Worm (Caenorhabditis elegans): Measurements from ENCODE around the gene T16G12.12.
A peak's percentile ranks its signal among the peaks of the same experiment; 100 is the strongest.
"Not testable (repeated sequence)": the region's sequence is repeated elsewhere in the genome, so short reads cannot be mapped to it uniquely, and the experiment has no call there.

T16G12.12 gene

ce11 chrIII:10053312-10053711 is at the start of gene T16G12.12:
Gene T16G12.12, plus strand, starts transcription at chrIII:10053612.
- TF ChIP-seq tbx-11 (GFP tag; IDR thresholded peaks at IDR 0.05); flt-1 (GFP tag; IDR thresholded peaks at IDR 0.05); ets-7 (tag; optimal IDR thresholded peaks at IDR 0.05): not testable (repeated sequence)

ce11 chrIII:10004213-10004612 is 49.2 kb upstream of the T16G12.12 start, which contains the start of gene C05B5.11:
Gene C05B5.11, plus strand, starts transcription at chrIII:10004513.
- TF ChIP-seq tbx-37 (GFP tag; conservative IDR thresholded peaks at IDR 0.05) (no peak), pes-1 (GFP tag; IDR thresholded peaks at IDR 0.05) (no peak)

DNA sequence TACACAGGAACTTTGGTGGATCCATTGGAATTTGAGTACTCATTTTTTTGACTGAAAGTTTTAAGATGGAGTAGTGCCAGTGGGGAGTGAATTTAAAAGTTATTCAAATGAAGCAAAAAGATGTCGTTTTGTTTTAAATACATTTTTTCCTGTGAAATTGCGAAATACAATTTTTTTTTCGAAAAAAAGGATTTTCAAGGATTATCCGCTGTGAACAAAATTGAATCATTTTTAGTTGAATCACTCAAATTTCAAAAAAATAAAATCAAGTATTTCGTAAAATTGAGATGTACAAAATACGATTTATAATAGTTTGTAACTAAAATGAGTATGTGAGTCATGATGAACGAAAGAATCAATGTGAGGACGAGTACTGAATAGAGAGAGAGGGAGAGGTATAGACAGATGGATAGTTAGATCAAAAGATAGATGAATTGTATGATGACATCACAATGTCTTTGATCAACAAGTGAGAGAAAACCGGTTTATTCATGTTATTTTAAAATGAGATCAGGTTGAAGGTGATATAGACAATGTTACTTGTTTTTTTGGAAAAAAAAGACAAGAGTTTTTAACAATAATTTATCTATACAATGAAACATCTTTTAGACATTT is 46.6 kb upstream of the T16G12.12 start, which contains the start of gene C05B5.8:
C05B5.8 (minus strand) TSS at position 51 of the 615 bp plus-strand sequence.
- TF ChIP-seq B0310.2 (tag; optimal IDR thresholded peaks at IDR 0.05): no peak
- no peak for TF ChIP-seq ceh-13 (GFP tag; optimal IDR thresholded peaks at IDR 0.05)
- no peak for TF ChIP-seq hnd-1 (tag; optimal IDR thresholded peaks at IDR 0.05)
- no peak for TF ChIP-seq hmg-4 (GFP tag; optimal IDR thresholded peaks at IDR 0.05)
- TF ChIP-seq F13C5.2 (tag; optimal IDR thresholded peaks at IDR 0.05): no peak
- no peak for TF ChIP-seq ama-1 (optimal IDR thresholded peaks at IDR 0.05)
- TF ChIP-seq ceh-36 (tag; optimal IDR thresholded peaks at IDR 0.05): no peak
- no peak for TF ChIP-seq ets-7 (tag; optimal IDR thresholded peaks at IDR 0.05)
- TF ChIP-seq pes-1 (GFP tag; IDR thresholded peaks at IDR 0.05): no peak
- TF ChIP-seq tra-4 (tag; optimal IDR thresholded peaks at IDR 0.05): no peak
- no peak for TF ChIP-seq tbx-11 (GFP tag; IDR thresholded peaks at IDR 0.05)
- no peak for TF ChIP-seq aly-1 (tag; optimal IDR thresholded peaks at IDR 0.05)
- no peak for TF ChIP-seq tbx-37 (GFP tag; conservative IDR thresholded peaks at IDR 0.05)
- no peak for TF ChIP-seq flt-1 (GFP tag; IDR thresholded peaks at IDR 0.05)
- no peak for TF ChIP-seq scrt-1 (GFP tag; IDR thresholded peaks at IDR 0.05)
- no peak for TF ChIP-seq hmbx-1 (tag; optimal IDR thresholded peaks at IDR 0.05)
- TF ChIP-seq sea-1 (GFP tag; conservative IDR thresholded peaks at IDR 0.05): no peak

ce11 chrIII:10010117-10010516 is 43.3 kb upstream of the T16G12.12 start, which contains the start of gene fbxa-155:
Gene fbxa-155, minus strand, starts transcription at chrIII:10010217.
- no peak for TF ChIP-seq tra-4 (tag; optimal IDR thresholded peaks at IDR 0.05)
- no peak for TF ChIP-seq tbx-37 (GFP tag; conservative IDR thresholded peaks at IDR 0.05)
- no peak for TF ChIP-seq F13C5.2 (tag; optimal IDR thresholded peaks at IDR 0.05)
- no peak for TF ChIP-seq ceh-13 (GFP tag; optimal IDR thresholded peaks at IDR 0.05)
- no peak for TF ChIP-seq hmbx-1 (tag; optimal IDR thresholded peaks at IDR 0.05)
- no peak for TF ChIP-seq tbx-11 (GFP tag; IDR thresholded peaks at IDR 0.05)
- no peak for TF ChIP-seq sea-1 (GFP tag; conservative IDR thresholded peaks at IDR 0.05)
- TF ChIP-seq aly-1 (tag; optimal IDR thresholded peaks at IDR 0.05): no peak
- no peak for TF ChIP-seq hmg-4 (GFP tag; optimal IDR thresholded peaks at IDR 0.05)
- no peak for TF ChIP-seq scrt-1 (GFP tag; IDR thresholded peaks at IDR 0.05)
- TF ChIP-seq ceh-36 (tag; optimal IDR thresholded peaks at IDR 0.05): no peak
- no peak for TF ChIP-seq flt-1 (GFP tag; IDR thresholded peaks at IDR 0.05)
- TF ChIP-seq hnd-1 (tag; optimal IDR thresholded peaks at IDR 0.05): no peak
- TF ChIP-seq pes-1 (GFP tag; IDR thresholded peaks at IDR 0.05): no peak
- no peak for TF ChIP-seq ets-7 (tag; optimal IDR thresholded peaks at IDR 0.05)
- no peak for TF ChIP-seq ama-1 (optimal IDR thresholded peaks at IDR 0.05)
- TF ChIP-seq B0310.2 (tag; optimal IDR thresholded peaks at IDR 0.05): no peak

- no peak for TF ChIP-seq sea-1 (GFP tag; conservative IDR thresholded peaks at IDR 0.05)
- no peak for TF ChIP-seq aly-1 (tag; optimal IDR thresholded peaks at IDR 0.05)
- TF ChIP-seq flt-1 (GFP tag; IDR thresholded peaks at IDR 0.05): no peak
- TF ChIP-seq ceh-36 (tag; optimal IDR thresholded peaks at IDR 0.05): no peak
- no peak for TF ChIP-seq hmbx-1 (tag; optimal IDR thresholded peaks at IDR 0.05)
- TF ChIP-seq scrt-1 (GFP tag; IDR thresholded peaks at IDR 0.05): no peak
- TF ChIP-seq pes-1 (GFP tag; IDR thresholded peaks at IDR 0.05): no peak
- TF ChIP-seq hnd-1 (tag; optimal IDR thresholded peaks at IDR 0.05): no peak
- TF ChIP-seq tra-4 (tag; optimal IDR thresholded peaks at IDR 0.05): no peak
- TF ChIP-seq tbx-37 (GFP tag; conservative IDR thresholded peaks at IDR 0.05): no peak
- TF ChIP-seq ceh-13 (GFP tag; optimal IDR thresholded peaks at IDR 0.05): no peak
- no peak for TF ChIP-seq ama-1 (optimal IDR thresholded peaks at IDR 0.05)
- TF ChIP-seq F13C5.2 (tag; optimal IDR thresholded peaks at IDR 0.05): no peak
- TF ChIP-seq tbx-11 (GFP tag; IDR thresholded peaks at IDR 0.05): no peak
- TF ChIP-seq ets-7 (tag; optimal IDR thresholded peaks at IDR 0.05): no peak
- TF ChIP-seq hmg-4 (GFP tag; optimal IDR thresholded peaks at IDR 0.05): no peak
These were observed 41.3 kb upstream of the T16G12.12 start, which contains the start of gene C05B5.16 for ce11 chrIII:10012136-10012535. Gene C05B5.16, plus strand, starts transcription at chrIII:10012436.

DNA sequence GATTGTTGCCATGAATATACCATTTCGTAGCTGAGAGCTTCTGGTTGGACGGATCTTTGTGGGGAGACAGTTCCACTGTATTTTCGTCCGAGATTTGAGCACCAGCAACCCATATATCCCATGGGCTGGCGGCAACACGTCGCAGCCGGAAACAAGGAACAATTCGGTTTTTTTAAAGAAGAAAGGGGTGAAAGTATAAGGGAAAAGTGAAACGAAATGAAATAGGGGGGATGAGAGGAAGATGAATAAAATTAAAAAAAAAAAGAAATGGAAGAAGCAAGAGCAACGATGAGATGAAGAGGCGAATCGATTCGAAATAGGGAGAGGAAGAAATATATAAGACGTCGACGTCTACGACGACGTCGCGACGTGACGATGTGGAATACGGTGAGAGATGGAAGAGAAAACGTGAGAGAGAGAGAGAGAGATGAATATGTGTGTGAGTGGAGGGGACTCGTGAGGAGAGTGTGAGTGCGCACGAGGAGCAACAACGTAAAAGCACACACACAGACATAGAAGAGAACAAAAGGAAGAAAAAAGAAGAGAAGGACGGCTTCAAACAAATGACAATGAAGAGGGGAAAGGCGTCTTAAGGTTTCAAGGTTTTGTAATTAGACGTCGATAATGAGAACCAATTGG is 36.9 kb upstream of the T16G12.12 start, which contains the start of gene rgs-1:
rgs-1 (minus strand) TSS at position 146 of the 639 bp plus-strand sequence.
- TF ChIP-seq ama-1 (optimal IDR thresholded peaks at IDR 0.05) (no peak), F13C5.2 (tag; optimal IDR thresholded peaks at IDR 0.05) (peak; percentile 17)

DNA sequence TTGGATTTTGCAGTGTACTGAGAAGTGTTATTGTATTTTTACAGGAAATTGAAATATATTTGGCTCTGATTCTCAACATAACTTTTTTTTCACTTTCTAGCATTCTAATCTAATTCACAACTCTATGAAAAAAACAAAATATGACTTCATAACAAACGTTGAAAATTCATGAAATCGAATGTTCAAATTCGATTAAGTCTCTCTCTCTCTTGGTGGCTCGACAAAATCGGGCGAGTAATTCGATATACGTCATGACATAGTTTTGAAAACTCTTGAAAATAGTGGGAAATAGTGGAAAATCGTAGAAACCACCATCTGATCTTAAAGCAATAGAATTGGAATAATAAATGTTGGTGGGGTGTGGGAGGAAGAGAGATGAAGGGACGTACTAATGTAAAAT is 35.4 kb upstream of the T16G12.12 start:
- no peak for TF ChIP-seq tra-4 (tag; optimal IDR thresholded peaks at IDR 0.05)
- TF ChIP-seq flt-1 (GFP tag; IDR thresholded peaks at IDR 0.05): no peak

DNA sequence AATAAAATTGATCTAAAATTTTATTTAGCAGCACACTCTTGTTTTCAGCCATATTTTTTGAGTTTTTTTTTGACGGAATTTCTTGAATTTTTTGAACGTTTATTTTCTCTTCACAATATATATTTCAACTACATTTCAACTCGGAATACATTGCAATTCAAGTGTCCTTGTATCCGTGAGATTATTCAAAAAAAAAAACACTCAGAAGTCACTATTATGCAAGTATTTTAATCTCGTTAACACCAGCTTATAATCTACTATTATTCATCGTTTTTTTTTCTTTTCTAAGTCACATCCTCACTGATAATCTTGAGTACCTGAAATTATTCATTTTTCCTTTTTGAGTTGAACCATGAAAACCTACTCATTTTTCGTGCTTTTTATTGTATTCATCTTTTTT is 30.0 kb upstream of the T16G12.12 start, which contains the start of gene ins-21:
ins-21 (plus strand) TSS at position 301 of the 400 bp plus-strand sequence.
- TF ChIP-seq sea-1 (GFP tag; conservative IDR thresholded peaks at IDR 0.05) (no peak), tra-4 (tag; optimal IDR thresholded peaks at IDR 0.05) (no peak), tbx-37 (GFP tag; conservative IDR thresholded peaks at IDR 0.05) (no peak), pes-1 (GFP tag; IDR thresholded peaks at IDR 0.05) (no peak), hnd-1 (tag; optimal IDR thresholded peaks at IDR 0.05) (no peak), hmbx-1 (tag; optimal IDR thresholded peaks at IDR 0.05) (no peak), tbx-11 (GFP tag; IDR thresholded peaks at IDR 0.05) (no peak), ets-7 (tag; optimal IDR thresholded peaks at IDR 0.05) (no peak)
